Fruit fly (Drosophila melanogaster) whole organism, embryonic: ENCODE measurements around the gene OtopLb.

Experiments
- Antp ChIP-seq: fragments of 200-800 bp; sonication (Bioruptor generic); optimal IDR thresholded peaks from 3 replicates; lab custom pipeline; 2016; ENCODE audit warnings: missing biosample characterization, missing genetic modification characterization
- Awh ChIP-seq: fragments of 200-800 bp; sonication (Bioruptor generic); IDR thresholded peaks from 2 replicates; pipeline ENCODE4, ENCODE4 v1.3.6; 2022; ENCODE audit warnings: missing biosample characterization, missing genetic modification characterization
- C15 ChIP-seq: fragments of 200-800 bp; sonication (Bioruptor generic); IDR thresholded peaks from 3 replicates; pipeline ENCODE4 v1.3.6; 2022; ENCODE audit warnings: missing biosample characterization, missing genetic modification characterization
- CG10366 ChIP-seq: fragments of 200-800 bp; sonication (Bioruptor generic); IDR thresholded peaks from 2 replicates; pipeline ENCODE4 v1.3.6; 2022; ENCODE audit warnings: missing biosample characterization, missing genetic modification characterization
- CG10543 ChIP-seq: fragments of 200-800 bp; sonication (Bioruptor generic); optimal IDR thresholded peaks from 3 replicates; lab custom pipeline; 2017; ENCODE audit warnings: missing biosample characterization, mild to moderate bottlenecking, missing genetic modification characterization, moderate library complexity
- CG10565 ChIP-seq: fragments of 200-800 bp; sonication (Bioruptor generic); optimal IDR thresholded peaks from 3 replicates; lab custom pipeline; 2016; ENCODE audit warnings: missing biosample characterization, mild to moderate bottlenecking, missing genetic modification characterization
- CG11247 ChIP-seq: fragments of 200-800 bp; sonication (Bioruptor generic); IDR thresholded peaks from 2 replicates; pipeline ENCODE4 v1.3.6; 2022; ENCODE audit warnings: missing biosample characterization, missing genetic modification characterization
- CG11696 ChIP-seq: fragments of 200-800 bp; sonication (Bioruptor generic); IDR thresholded peaks from 2 replicates; pipeline ENCODE4 v1.3.6; 2022; ENCODE audit warnings: missing biosample characterization, missing genetic modification characterization
- CG13894 ChIP-seq: fragments of 200-800 bp; sonication (Bioruptor generic); optimal IDR thresholded peaks from 3 replicates; lab custom pipeline; 2018; ENCODE audit warnings: missing biosample characterization, mild to moderate bottlenecking, missing genetic modification characterization, moderate library complexity
- CG14965 ChIP-seq: fragments of 200-800 bp; sonication (Bioruptor generic); optimal IDR thresholded peaks from 2 replicates; lab custom pipeline; 2016; ENCODE audit warnings: missing biosample characterization, missing genetic modification characterization, borderline replicate concordance
- CG15601 ChIP-seq: fragments of 200-800 bp; sonication (Bioruptor generic); optimal IDR thresholded peaks from 3 replicates; lab custom pipeline; 2019; ENCODE audit warnings: missing biosample characterization, mild to moderate bottlenecking, missing genetic modification characterization, moderate library complexity
- CG17829 ChIP-seq: fragments of 200-800 bp; optimal IDR thresholded peaks from 2 replicates; lab custom pipeline; 2019; ENCODE audit warnings: missing biosample characterization, mild to moderate bottlenecking, missing genetic modification characterization, moderate library complexity
- CG18619 ChIP-seq: fragments of 200-800 bp; sonication (Bioruptor generic); optimal IDR thresholded peaks from 3 replicates; lab custom pipeline; 2017; ENCODE audit warnings: missing biosample characterization, mild to moderate bottlenecking, missing genetic modification characterization
- CG2120 ChIP-seq: fragments of 200-800 bp; sonication (Bioruptor generic); optimal IDR thresholded peaks from 3 replicates; lab custom pipeline; 2016; ENCODE audit warnings: missing biosample characterization, missing genetic modification characterization
- CG2678 ChIP-seq: fragments of 200-800 bp; sonication (Bioruptor generic); optimal IDR thresholded peaks from 3 replicates; lab custom pipeline; 2019; ENCODE audit warnings: missing biosample characterization, mild to moderate bottlenecking, missing genetic modification characterization, moderate library complexity
- CG2889 ChIP-seq: fragments of 200-800 bp; sonication (Bioruptor generic); IDR thresholded peaks from 3 replicates; pipeline ENCODE4 v1.3.6; 2022; ENCODE audit warnings: missing biosample characterization, missing genetic modification characterization
- CG5180 ChIP-seq: fragments of 200-800 bp; sonication (Bioruptor generic); optimal IDR thresholded peaks from 3 replicates; lab custom pipeline; 2017; ENCODE audit warnings: missing biosample characterization, missing genetic modification characterization, mild to moderate bottlenecking, moderate library complexity, missing genetic modification reagents
- CG6813 ChIP-seq: fragments of 200-800 bp; sonication (Bioruptor generic); optimal IDR thresholded peaks from 2 replicates; lab custom pipeline; 2017; ENCODE audit warnings: missing biosample characterization, missing genetic modification characterization, mild to moderate bottlenecking, moderate library complexity, missing genetic modification reagents
- CG8281 ChIP-seq: fragments of 200-800 bp; sonication (Bioruptor generic); optimal IDR thresholded peaks from 2 replicates; lab custom pipeline; 2018; ENCODE audit warnings: missing biosample characterization, mild to moderate bottlenecking, missing genetic modification characterization, moderate library complexity
- D19B ChIP-seq: fragments of 200-800 bp; sonication (Bioruptor generic); optimal IDR thresholded peaks from 2 replicates; lab custom pipeline; 2017; ENCODE audit warnings: missing biosample characterization, mild to moderate bottlenecking, missing genetic modification characterization
- Gug ChIP-seq: fragments of 200-800 bp; sonication (Bioruptor generic); IDR thresholded peaks from 4 replicates; pipeline ENCODE4 v1.3.6; 2022; ENCODE audit warnings: missing biosample characterization, missing genetic modification characterization
- Hey ChIP-seq: fragments of 200-800 bp; sonication (Bioruptor generic); optimal IDR thresholded peaks from 3 replicates; lab custom pipeline; 2018; ENCODE audit warnings: missing biosample characterization, mild to moderate bottlenecking, missing genetic modification characterization
- Hr78 ChIP-seq, 2 experiments: fragments of 200-800 bp in 1 of 2; fragments of >200 bp in 1 of 2; sonication (Bioruptor generic) in 1 of 2; optimal IDR thresholded peaks; 2 replicates each; lab custom pipeline; 2017 to 2019; ENCODE audit warnings: missing biosample characterization in 2 of 2, missing genetic modification characterization in 2 of 2, mild to moderate bottlenecking in 1 of 2, moderate library complexity in 1 of 2
- Jarid2 ChIP-seq: fragments of 200-800 bp; sonication (Bioruptor generic); optimal IDR thresholded peaks from 3 replicates; lab custom pipeline; 2017; ENCODE audit warnings: mild to moderate bottlenecking, missing biosample characterization, missing genetic modification reagents, missing genetic modification characterization
- Pdp1 ChIP-seq, 2 experiments: fragments of 200-800 bp; sonication (Bioruptor generic); optimal IDR thresholded peaks; 3 replicates each; lab custom pipeline; 2016; ENCODE audit warnings: missing biosample characterization in 2 of 2, missing genetic modification characterization in 2 of 2, mild to moderate bottlenecking in 1 of 2, moderate library complexity in 1 of 2
- Rx ChIP-seq: fragments of 200-800 bp; sonication (Bioruptor generic); IDR thresholded peaks from 2 replicates; pipeline ENCODE4 v1.3.6; 2022; ENCODE audit warnings: missing biosample characterization, missing genetic modification characterization
- Sox102F ChIP-seq: fragments of 200-800 bp; sonication (Bioruptor generic); optimal IDR thresholded peaks from 2 replicates; lab custom pipeline; 2018; ENCODE audit warnings: missing biosample characterization, mild to moderate bottlenecking, missing genetic modification characterization, moderate library complexity
- aop ChIP-seq: fragments of 200-800 bp; sonication (Bioruptor generic); IDR thresholded peaks from 2 replicates; pipeline ENCODE4 v1.3.6; 2022; ENCODE audit warnings: missing biosample characterization, missing genetic modification characterization
- cwo ChIP-seq: fragments of 200-800 bp; sonication (Bioruptor generic); optimal IDR thresholded peaks from 3 replicates; lab custom pipeline; 2017; ENCODE audit warnings: missing biosample characterization, missing genetic modification characterization, mild to moderate bottlenecking, moderate library complexity, missing genetic modification reagents
- grn ChIP-seq: fragments of 200-800 bp; sonication (Bioruptor generic); optimal IDR thresholded peaks from 3 replicates; lab custom pipeline; 2017; ENCODE audit warnings: missing biosample characterization, missing genetic modification characterization
- hbn ChIP-seq: fragments of 200-800 bp; sonication (Bioruptor generic); IDR thresholded peaks from 2 replicates; pipeline ENCODE4 v1.3.6; 2022; ENCODE audit warnings: missing biosample characterization, missing genetic modification characterization; ENCODE audit not compliant: partially characterized antibody
- kay ChIP-seq: fragments of 200-800 bp; sonication (Bioruptor generic); optimal IDR thresholded peaks from 2 replicates; lab custom pipeline; 2016; ENCODE audit warnings: missing biosample characterization, missing genetic modification characterization
- kni ChIP-seq: fragments of 200-800 bp; sonication (Bioruptor generic); optimal IDR thresholded peaks from 3 replicates; lab custom pipeline; 2017; ENCODE audit warnings: mild to moderate bottlenecking, missing biosample characterization, missing genetic modification reagents, missing genetic modification characterization
- lab ChIP-seq: fragments of 200-800 bp; sonication (Bioruptor generic); optimal IDR thresholded peaks from 3 replicates; lab custom pipeline; 2017; ENCODE audit warnings: missing biosample characterization, missing genetic modification characterization, mild to moderate bottlenecking, moderate library complexity, missing genetic modification reagents
- lbe ChIP-seq: fragments of 200-800 bp; sonication (Bioruptor generic); optimal IDR thresholded peaks from 2 replicates; lab custom pipeline; 2016; ENCODE audit warnings: missing biosample characterization, mild to moderate bottlenecking, missing genetic modification characterization
- peb ChIP-seq: fragments of 200-800 bp; sonication (Bioruptor generic); IDR thresholded peaks from 2 replicates; pipeline ENCODE4 v1.3.6; 2022; ENCODE audit warnings: missing biosample characterization, missing genetic modification characterization
- pnt ChIP-seq: fragments of 200-800 bp; sonication (Bioruptor generic); optimal IDR thresholded peaks from 3 replicates; lab custom pipeline; 2016; ENCODE audit warnings: missing biosample characterization, missing genetic modification characterization
- sens ChIP-seq: fragments of 200-800 bp; sonication (Bioruptor generic); peaks from one replicate; lab custom pipeline; 2016; ENCODE audit warnings: missing biosample characterization, missing genetic modification characterization
- trh ChIP-seq: fragments of 200-800 bp; sonication (Bioruptor generic); optimal IDR thresholded peaks from 2 replicates; lab custom pipeline; 2016; ENCODE audit warnings: missing biosample characterization, missing genetic modification characterization

Gene OtopLb

DNA sequence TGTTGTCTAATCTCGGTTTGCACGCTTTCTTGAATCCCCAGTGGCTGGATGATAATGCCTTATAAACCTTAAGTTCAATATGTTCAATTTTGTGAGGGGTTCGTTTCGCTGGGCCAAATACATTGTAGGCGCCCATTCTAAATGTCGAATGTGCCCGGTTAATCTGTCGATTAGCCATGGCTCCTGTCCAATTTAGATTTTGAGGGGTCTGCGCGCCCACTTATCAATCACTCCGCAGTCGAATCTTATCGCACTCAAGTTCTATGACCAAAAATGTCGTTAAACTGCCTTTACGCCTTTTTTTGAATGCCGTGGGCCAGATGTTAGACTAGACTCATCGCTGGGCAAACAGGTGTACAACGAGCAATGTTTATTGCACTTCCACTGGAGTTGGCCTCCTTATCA, 17.7 kb upstream of the OtopLb start (continued):
- TF ChIP-seq CG14965 (GFP tag; lab: Kevin White, UChicago) = no peak
- TF ChIP-seq CG13894 = no peak
- TF ChIP-seq Hey (tag; lab: Kevin White, UChicago) = peak; percentile 69
- no peak for TF ChIP-seq CG2678 (tag; lab: Kevin White, UChicago)
- peak; percentile 55 for TF ChIP-seq CG10543 (GFP tag; lab: Kevin White, UChicago)
- no peak for TF ChIP-seq Pdp1 (GFP tag; optimal IDR thresholded peaks at IDR 0.05; lab: Kevin White, UChicago)
- TF ChIP-seq Antp (GFP tag; lab: Kevin White, UChicago) = no peak
- TF ChIP-seq CG6813 (GFP tag; lab: Kevin White, UChicago) = peak; percentile 1
- no peak for TF ChIP-seq CG10565 (GFP tag; lab: Kevin White, UChicago)
- no peak for TF ChIP-seq hbn (GFP tag; lab: Robert Waterston, UW)

DNA sequence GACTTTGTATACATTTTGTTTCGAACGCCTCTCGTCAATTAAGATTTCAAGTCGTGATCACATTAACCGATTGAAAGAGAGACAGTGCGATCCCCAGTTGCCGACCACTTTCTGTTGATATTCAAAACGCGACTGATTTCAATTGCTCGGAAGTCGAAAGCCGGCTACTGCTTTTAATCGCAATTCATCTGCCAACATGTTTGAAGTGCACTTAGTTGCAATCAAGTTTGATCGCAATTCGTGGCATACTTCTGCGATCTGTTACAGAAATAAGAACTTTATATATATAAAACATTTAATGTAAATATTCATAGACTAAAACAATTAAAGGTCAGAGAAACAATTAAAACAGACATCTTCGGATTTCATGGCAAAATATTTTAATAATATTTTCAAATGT, 14.2 kb upstream of the OtopLb start, which contains the start of gene CG9664:
Gene CG9664, minus strand, starts transcription at position 135 of the 400 bp plus-strand sequence.
- peak; percentile 97 for TF ChIP-seq CG5180
- no peak for TF ChIP-seq Jarid2
- TF ChIP-seq CG18619 (GFP tag; lab: Kevin White, UChicago) = no peak
- TF ChIP-seq peb (GFP tag; lab: Robert Waterston, UW) = no peak
- peak; percentile 13 for TF ChIP-seq lbe (GFP tag; lab: Kevin White, UChicago)
- peak; percentile 61 for TF ChIP-seq sens
- peak; percentile 70 for TF ChIP-seq CG15601 (tag; lab: Kevin White, UChicago)
- TF ChIP-seq, all 482 proteins: peak for 4

DNA sequence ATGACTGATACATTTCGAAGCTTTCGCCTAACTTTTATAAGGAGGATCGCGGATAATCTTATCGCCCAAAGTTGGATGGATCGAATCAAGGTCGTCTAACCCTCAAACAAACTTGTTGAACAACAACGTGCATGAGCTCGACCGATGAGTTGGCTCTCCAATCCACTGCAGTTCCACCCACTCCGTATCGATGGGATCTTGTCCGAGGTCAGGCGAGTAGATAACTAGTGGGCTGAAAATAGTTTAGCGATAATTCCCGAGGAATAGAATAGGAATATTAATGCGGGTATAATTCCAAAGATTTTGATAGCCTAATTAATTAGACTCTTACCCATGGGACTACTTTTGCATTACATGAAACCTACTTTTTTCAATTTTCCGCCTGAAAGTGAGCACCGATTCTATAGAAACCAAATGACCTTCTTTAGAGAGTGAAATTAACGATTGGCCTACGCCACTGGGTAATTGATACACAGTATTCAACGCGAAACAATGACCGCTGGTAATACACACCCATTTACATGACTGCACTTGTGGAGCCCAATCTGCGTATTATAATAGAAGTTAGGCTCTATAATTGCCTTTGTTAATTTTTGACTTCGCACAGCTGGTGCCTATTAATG, 13.5 kb upstream of the OtopLb start:
- TF ChIP-seq C15 (GFP tag; lab: Robert Waterston, UW) (no peak), grn (GFP tag; lab: Kevin White, UChicago) (peak; percentile 11), CG5180 (peak; percentile 93), D19B (no peak), CG2889 (GFP tag; lab: Robert Waterston, UW) (no peak), CG11247 (no peak), Hr78 (GFP tag; optimal IDR thresholded peaks at IDR 0.05; lab: Kevin White, UChicago) (peak in 1 of 2 experiments; percentile 28), CG11696 (0 out of 2 replicates have a peak, but pooled peaks have one; percentile 19), CG14965 (GFP tag; lab: Kevin White, UChicago) (no peak), CG17829 (no peak), kni (GFP tag; lab: Kevin White, UChicago) (no peak)

DNA sequence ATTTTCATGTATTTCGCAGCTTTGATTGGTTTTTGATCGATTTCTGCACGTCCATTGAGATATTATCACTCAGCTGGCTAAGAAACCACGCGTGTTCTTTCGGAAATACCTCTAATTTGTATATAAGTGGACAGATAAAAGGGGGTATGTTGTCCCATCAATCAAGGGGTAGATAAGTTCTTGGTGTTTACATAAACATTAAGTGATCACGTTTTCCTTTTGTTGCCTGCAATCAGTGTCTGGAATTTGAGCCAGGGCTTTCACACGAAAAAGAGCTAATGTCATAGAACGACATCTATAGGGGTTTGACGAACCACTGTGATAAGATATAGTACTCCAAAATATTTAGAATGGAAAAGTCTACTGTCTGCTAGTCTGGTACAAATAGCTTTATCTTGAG, 1.5 kb downstream of the OtopLb start:
- TF ChIP-seq Hey (tag; lab: Kevin White, UChicago) (peak; percentile 71), lab (GFP tag; lab: Kevin White, UChicago) (peak; percentile 77), Gug (GFP tag; lab: Robert Waterston, UW) (no peak), CG2120 (GFP tag; lab: Kevin White, UChicago) (no peak), cwo (GFP tag; lab: Kevin White, UChicago) (peak; percentile 35)

DNA sequence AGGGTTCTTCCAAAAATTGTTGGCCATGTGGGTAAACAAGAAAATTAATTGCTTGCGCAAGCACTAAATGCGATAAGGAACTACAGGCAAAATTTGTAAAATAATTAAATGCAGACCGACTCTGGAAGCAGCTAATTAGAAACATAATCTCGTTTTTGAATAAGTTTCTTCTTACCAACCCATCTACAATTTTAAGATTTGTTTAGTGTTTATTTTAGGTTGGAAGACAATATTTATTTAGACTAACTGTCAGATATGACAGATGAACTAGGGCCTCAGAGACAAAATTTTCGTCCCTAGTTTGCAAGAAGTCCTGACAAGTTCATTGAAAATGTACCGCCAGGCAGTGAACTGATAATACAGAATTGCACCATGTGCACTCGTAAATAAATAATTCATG, 11.2 kb downstream of the OtopLb start, which contains the start of gene CG3347:
Gene CG3347, plus strand, starts transcription at position 301 of the 400 bp plus-strand sequence.
- TF ChIP-seq Rx (GFP tag; lab: Robert Waterston, UW) = no peak
- no peak for TF ChIP-seq kay (GFP tag; lab: Kevin White, UChicago)
- no peak for TF ChIP-seq CG10366
- no peak for TF ChIP-seq peb (GFP tag; lab: Robert Waterston, UW)
- TF ChIP-seq Awh (GFP tag; lab: Robert Waterston, UW) = no peak
- TF ChIP-seq Antp (GFP tag; lab: Kevin White, UChicago) = no peak
- TF ChIP-seq kni (GFP tag; lab: Kevin White, UChicago) = no peak
- no peak for TF ChIP-seq pnt (GFP tag; lab: Kevin White, UChicago)
- no peak for TF ChIP-seq aop (GFP tag; lab: Robert Waterston, UW)
- no peak for TF ChIP-seq CG8281 (tag; lab: Kevin White, UChicago)
- no peak for TF ChIP-seq Sox102F (GFP tag; lab: Kevin White, UChicago)
- no peak for TF ChIP-seq trh
